Fruit fly (Drosophila melanogaster) whole organism, embryonic: ENCODE data around the gene CG5326.

Experiments
- Asciz ChIP-seq: fragments of 200-800 bp; sonication (Bioruptor generic); optimal IDR thresholded peaks from 2 replicates; lab custom pipeline; 2017; ENCODE audit warnings: missing biosample characterization, mild to moderate bottlenecking, missing genetic modification characterization, missing genetic modification reagents
- CG10366 ChIP-seq: fragments of 200-800 bp; sonication (Bioruptor generic); IDR thresholded peaks from 2 replicates; pipeline ENCODE4 v1.3.6; 2022; ENCODE audit warnings: missing biosample characterization, missing genetic modification characterization
- CG10565 ChIP-seq: fragments of 200-800 bp; sonication (Bioruptor generic); optimal IDR thresholded peaks from 3 replicates; lab custom pipeline; 2016; ENCODE audit warnings: missing biosample characterization, mild to moderate bottlenecking, missing genetic modification characterization
- CG11456 ChIP-seq: fragments of 200-800 bp; sonication (Bioruptor generic); IDR thresholded peaks from 3 replicates; pipeline ENCODE4 v1.3.6; 2022; ENCODE audit warnings: missing biosample characterization, missing genetic modification characterization
- CG11504 ChIP-seq: fragments of 200-800 bp; sonication (Bioruptor generic); optimal IDR thresholded peaks from 3 replicates; lab custom pipeline; 2019; ENCODE audit warnings: missing biosample characterization, mild to moderate bottlenecking, missing genetic modification characterization, moderate library complexity
- CG13296 ChIP-seq: fragments of 200-800 bp; sonication (Bioruptor generic); optimal IDR thresholded peaks from 3 replicates; lab custom pipeline; 2018; ENCODE audit warnings: missing biosample characterization, mild to moderate bottlenecking, missing genetic modification characterization
- CG13424 ChIP-seq: fragments of 200-800 bp; sonication (Bioruptor generic); optimal IDR thresholded peaks from 2 replicates; lab custom pipeline; 2019; ENCODE audit warnings: missing biosample characterization, mild to moderate bottlenecking, missing genetic modification characterization, moderate library complexity
- CG14014 ChIP-seq: fragments of 200-800 bp; sonication (Bioruptor generic); IDR thresholded peaks from 2 replicates; pipeline ENCODE4 v1.3.6; 2022; ENCODE audit warnings: missing biosample characterization, missing genetic modification characterization
- CG18619 ChIP-seq: fragments of 200-800 bp; sonication (Bioruptor generic); optimal IDR thresholded peaks from 3 replicates; lab custom pipeline; 2017; ENCODE audit warnings: missing biosample characterization, mild to moderate bottlenecking, missing genetic modification characterization
- CG2712 ChIP-seq: fragments of 200-800 bp; optimal IDR thresholded peaks from 3 replicates; lab custom pipeline; 2019; ENCODE audit warnings: missing biosample characterization, mild to moderate bottlenecking, missing genetic modification characterization, moderate library complexity
- CG33213 ChIP-seq: fragments of 200-800 bp; sonication (Bioruptor generic); optimal IDR thresholded peaks from 3 replicates; lab custom pipeline; 2016; ENCODE audit warnings: missing biosample characterization, missing genetic modification characterization
- CG3847 ChIP-seq: fragments of 200-800 bp; sonication (Bioruptor generic); IDR thresholded peaks from 2 replicates; pipeline ENCODE4 v1.3.6; 2022; ENCODE audit warnings: missing biosample characterization, missing genetic modification characterization
- CG3995 ChIP-seq: fragments of 200-800 bp; sonication (Bioruptor generic); optimal IDR thresholded peaks from 3 replicates; lab custom pipeline; 2016; ENCODE audit warnings: missing biosample characterization, missing genetic modification characterization
- CG4854 ChIP-seq: fragments of 200-800 bp; sonication (Bioruptor generic); optimal IDR thresholded peaks from 2 replicates; lab custom pipeline; 2016; ENCODE audit warnings: missing biosample characterization, missing genetic modification characterization, inconsistent platforms
- CG5953 ChIP-seq: fragments of 200-800 bp; sonication (Bioruptor generic); IDR thresholded peaks from 2 replicates; pipeline ENCODE4 v1.3.6; 2022; ENCODE audit warnings: missing biosample characterization, missing genetic modification characterization
- CG6689 ChIP-seq: fragments of 200-800 bp; sonication (Bioruptor generic); IDR thresholded peaks from 2 replicates; pipeline ENCODE4 v1.3.6; 2022; ENCODE audit warnings: missing biosample characterization, missing genetic modification characterization
- CG6765 ChIP-seq: fragments of 200-800 bp; sonication (Bioruptor generic); optimal IDR thresholded peaks from 3 replicates; lab custom pipeline; 2017; ENCODE audit warnings: missing biosample characterization, mild to moderate bottlenecking, missing genetic modification characterization
- CG7372 ChIP-seq: fragments of 200-800 bp; sonication (Bioruptor generic); IDR thresholded peaks from 2 replicates; pipeline ENCODE4 v1.3.6; 2022; ENCODE audit warnings: missing biosample characterization, missing genetic modification characterization
- CG7786 ChIP-seq: fragments of 200-800 bp; sonication (Bioruptor generic); optimal IDR thresholded peaks from 2 replicates; lab custom pipeline; 2016; ENCODE audit warnings: missing biosample characterization, missing genetic modification characterization
- CG7839 ChIP-seq: fragments of 200-800 bp; sonication (Bioruptor generic); optimal IDR thresholded peaks from 3 replicates; lab custom pipeline; 2018; ENCODE audit warnings: missing biosample characterization, mild to moderate bottlenecking, missing genetic modification characterization, moderate library complexity
- CG9437 ChIP-seq: fragments of 200-800 bp; sonication (Bioruptor generic); optimal IDR thresholded peaks from 2 replicates; lab custom pipeline; 2018; ENCODE audit warnings: missing biosample characterization, mild to moderate bottlenecking, missing genetic modification characterization
- CG9932 ChIP-seq: fragments of 200-800 bp; sonication (Bioruptor generic); IDR thresholded peaks from 2 replicates; pipeline ENCODE4 v1.3.6; 2022; ENCODE audit warnings: missing biosample characterization, missing genetic modification characterization
- D ChIP-seq, 2 experiments: fragments of 200-800 bp in 1 of 2; fragments of >200 bp in 1 of 2; sonication (Bioruptor generic) in 1 of 2; optimal IDR thresholded peaks; 2 replicates in 1 of 2; 3 replicates in 1 of 2; lab custom pipeline; 2017; ENCODE audit warnings: mild to moderate bottlenecking in 1 of 2, missing biosample characterization in 1 of 2, missing genetic modification characterization in 1 of 2, missing genetic modification reagents in 1 of 2
- Doc2 ChIP-seq: fragments of 200-800 bp; sonication (Bioruptor generic); IDR thresholded peaks from 2 replicates; pipeline ENCODE4 v1.3.6; 2022; ENCODE audit warnings: missing biosample characterization, missing genetic modification characterization
- Dp ChIP-seq: fragments of 200-800 bp; sonication (Bioruptor generic); optimal IDR thresholded peaks from 2 replicates; lab custom pipeline; 2018; ENCODE audit warnings: missing biosample characterization, mild to moderate bottlenecking, missing genetic modification characterization, moderate library complexity
- Eip74EF ChIP-seq, 2 experiments: fragments of 200-800 bp in 1 of 2; fragments of >200 bp in 1 of 2; sonication (Bioruptor generic) in 1 of 2; optimal IDR thresholded peaks; 2 replicates each; lab custom pipeline; 2017 to 2019; ENCODE audit warnings: missing biosample characterization in 2 of 2, missing genetic modification characterization in 2 of 2, mild to moderate bottlenecking in 1 of 2, moderate library complexity in 1 of 2
- Elba2 ChIP-seq: fragments of 200-800 bp; sonication (Bioruptor generic); optimal IDR thresholded peaks from 3 replicates; lab custom pipeline; 2016; ENCODE audit warnings: missing biosample characterization, missing genetic modification characterization
- Ets65A ChIP-seq: fragments of 200-800 bp; sonication (Bioruptor generic); peaks from one replicate; lab custom pipeline; 2016; ENCODE audit warnings: missing biosample characterization, missing genetic modification characterization
- Gsc ChIP-seq: fragments of 200-800 bp; sonication (Bioruptor generic); IDR thresholded peaks from 2 replicates; pipeline ENCODE4 v1.3.6; 2022; ENCODE audit warnings: missing biosample characterization, missing genetic modification characterization
- Hey ChIP-seq: fragments of 200-800 bp; sonication (Bioruptor generic); optimal IDR thresholded peaks from 3 replicates; lab custom pipeline; 2018; ENCODE audit warnings: missing biosample characterization, mild to moderate bottlenecking, missing genetic modification characterization
- Myb ChIP-seq: fragments of 200-800 bp; sonication (Bioruptor generic); optimal IDR thresholded peaks from 2 replicates; lab custom pipeline; 2016; ENCODE audit warnings: missing biosample characterization, missing genetic modification characterization
- Oaz ChIP-seq: fragments of 200-800 bp; sonication (Bioruptor generic); IDR thresholded peaks from 2 replicates; pipeline ENCODE4 v1.3.6; 2022; ENCODE audit warnings: missing biosample characterization, missing genetic modification characterization
- Oli ChIP-seq: fragments of 200-800 bp; sonication (Bioruptor generic); optimal IDR thresholded peaks from 2 replicates; lab custom pipeline; 2018; ENCODE audit warnings: missing biosample characterization, mild to moderate bottlenecking, missing genetic modification characterization, moderate library complexity
- Sin3A ChIP-seq: fragments of >200 bp; optimal IDR thresholded peaks from 2 replicates; lab custom pipeline; 2018
- Sry-δ ChIP-seq: fragments of 200-800 bp; sonication (Bioruptor generic); optimal IDR thresholded peaks from 2 replicates; lab custom pipeline; 2016; ENCODE audit warnings: missing biosample characterization, missing genetic modification characterization
- Xbp1 ChIP-seq: fragments of 200-800 bp; sonication (Bioruptor generic); optimal IDR thresholded peaks from 3 replicates; lab custom pipeline; 2016; ENCODE audit warnings: missing biosample characterization, mild to moderate bottlenecking, missing genetic modification characterization
- crc ChIP-seq: fragments of 200-800 bp; sonication (Bioruptor generic); optimal IDR thresholded peaks from 2 replicates; lab custom pipeline; 2016; ENCODE audit warnings: missing biosample characterization, missing genetic modification characterization
- crol ChIP-seq: fragments of 200-800 bp; sonication (Bioruptor generic); IDR thresholded peaks from 2 replicates; pipeline ENCODE4 v1.3.6; 2022; ENCODE audit warnings: missing biosample characterization, missing genetic modification characterization
- da ChIP-seq: fragments of 200-800 bp; sonication (Bioruptor generic); optimal IDR thresholded peaks from 2 replicates; lab custom pipeline; 2016; ENCODE audit warnings: missing biosample characterization, missing genetic modification characterization
- dmrt11E ChIP-seq: fragments of 200-800 bp; sonication (Bioruptor generic); optimal IDR thresholded peaks from 3 replicates; lab custom pipeline; 2018; ENCODE audit warnings: missing biosample characterization, mild to moderate bottlenecking, missing genetic modification characterization, moderate library complexity
- fd64A ChIP-seq: fragments of 200-800 bp; sonication (Bioruptor generic); optimal IDR thresholded peaks from 3 replicates; lab custom pipeline; 2018; ENCODE audit warnings: missing biosample characterization, mild to moderate bottlenecking, missing genetic modification characterization
- ftz-f1 ChIP-seq: fragments of 200-800 bp; sonication (Bioruptor generic); optimal IDR thresholded peaks from 2 replicates; lab custom pipeline; 2016; ENCODE audit warnings: missing biosample characterization, missing genetic modification characterization
- gt ChIP-seq: fragments of 200-800 bp; sonication (Bioruptor generic); IDR thresholded peaks from 2 replicates; pipeline ENCODE4 v1.3.6; 2022; ENCODE audit warnings: missing biosample characterization, missing genetic modification characterization
- jumu ChIP-seq: fragments of 200-800 bp; sonication (Bioruptor generic); optimal IDR thresholded peaks from 3 replicates; lab custom pipeline; 2016; ENCODE audit warnings: missing biosample characterization, missing genetic modification characterization
- kah ChIP-seq: fragments of 200-800 bp; sonication (Bioruptor generic); optimal IDR thresholded peaks from 2 replicates; lab custom pipeline; 2018; ENCODE audit warnings: missing biosample characterization, mild to moderate bottlenecking, missing genetic modification characterization
- lab ChIP-seq: fragments of 200-800 bp; sonication (Bioruptor generic); optimal IDR thresholded peaks from 3 replicates; lab custom pipeline; 2017; ENCODE audit warnings: missing biosample characterization, missing genetic modification characterization, mild to moderate bottlenecking, moderate library complexity, missing genetic modification reagents
- otp ChIP-seq: fragments of 200-800 bp; sonication (Bioruptor generic); IDR thresholded peaks from 3 replicates; pipeline ENCODE4, ENCODE4 v1.3.6; 2022; ENCODE audit warnings: missing biosample characterization, missing genetic modification characterization
- repo ChIP-seq: fragments of 200-800 bp; sonication (Bioruptor generic); optimal IDR thresholded peaks from 2 replicates; lab custom pipeline; 2016; ENCODE audit warnings: missing biosample characterization, missing genetic modification characterization
- trh ChIP-seq: fragments of 200-800 bp; sonication (Bioruptor generic); optimal IDR thresholded peaks from 2 replicates; lab custom pipeline; 2016; ENCODE audit warnings: missing biosample characterization, missing genetic modification characterization
- unpg ChIP-seq: fragments of 200-800 bp; sonication (Bioruptor generic); optimal IDR thresholded peaks from 3 replicates; lab custom pipeline; 2018; ENCODE audit warnings: missing biosample characterization, mild to moderate bottlenecking, missing genetic modification characterization, moderate library complexity
- zfh1 ChIP-seq: fragments of 200-800 bp; sonication (Bioruptor generic); IDR thresholded peaks from 3 replicates; pipeline ENCODE4 v1.3.6; 2022; ENCODE audit warnings: missing biosample characterization, missing genetic modification characterization

CG5326 gene

dm6 chr3R:22491088-22491879, 48.4 kb downstream of the CG5326 start, which contains the start of the genes CCT1 and tHMG1 (continued):
- TF ChIP-seq crc (GFP tag; lab: Kevin White, UChicago) = no peak
- no peak for TF ChIP-seq CG14014 (GFP tag; lab: Robert Waterston, UW)
- no peak for TF ChIP-seq Elba2
- TF ChIP-seq CG7839 (tag; lab: Kevin White, UChicago) = no peak
- no peak for TF ChIP-seq CG3847
- TF ChIP-seq dmrt11E = no peak
- TF ChIP-seq ftz-f1 = no peak
- TF ChIP-seq CG13424 = peak; percentile 13
- peak; percentile 20 for TF ChIP-seq CG13296
- peak; percentile 3 for TF ChIP-seq CG9437 (GFP tag; lab: Kevin White, UChicago)
- no peak for TF ChIP-seq lab (GFP tag; lab: Kevin White, UChicago)
- TF ChIP-seq Myb (GFP tag; lab: Kevin White, UChicago) = peak; percentile 92
- TF ChIP-seq Asciz (GFP tag; lab: Kevin White, UChicago) = no peak
- TF ChIP-seq CG18619 (GFP tag; lab: Kevin White, UChicago) = no peak
- TF ChIP-seq CG4854 (GFP tag; lab: Kevin White, UChicago) = no peak
- TF ChIP-seq CG6689 (GFP tag; lab: Robert Waterston, UW) = no peak
- TF ChIP-seq CG6765 = no peak
- TF ChIP-seq trh (GFP tag; lab: Kevin White, UChicago) = no peak
- no peak for TF ChIP-seq CG5953 (GFP tag; lab: Robert Waterston, UW)
- TF ChIP-seq CG3995 = no peak
- no peak for TF ChIP-seq Ets65A (GFP tag; lab: Kevin White, UChicago)
- no peak for TF ChIP-seq jumu (GFP tag; lab: Kevin White, UChicago)
- TF ChIP-seq fd64A = no peak
- TF ChIP-seq repo (GFP tag; lab: Kevin White, UChicago) = no peak
- no peak for TF ChIP-seq crol
- TF ChIP-seq D (optimal IDR thresholded peaks at IDR 0.05; lab: Kevin White, UChicago) = no peak
- no peak for TF ChIP-seq D (GFP tag; optimal IDR thresholded peaks at IDR 0.05; lab: Kevin White, UChicago)
- TF ChIP-seq unpg = no peak
- TF ChIP-seq Oli (tag; lab: Kevin White, UChicago) = no peak
- TF ChIP-seq Eip74EF (GFP tag; optimal IDR thresholded peaks at IDR 0.05; lab: Kevin White, UChicago) = no peak
- no peak for TF ChIP-seq gt (GFP tag; lab: Robert Waterston, UW)
- TF ChIP-seq Sin3A (lab: Kevin White, UChicago) = peak; percentile 51
- TF ChIP-seq da (GFP tag; lab: Kevin White, UChicago) = no peak
- TF ChIP-seq CG2712 (tag; lab: Kevin White, UChicago) = peak; percentile 57
- TF ChIP-seq Xbp1 (GFP tag; lab: Kevin White, UChicago) = peak; percentile 2
- no peak for TF ChIP-seq CG11504
- TF ChIP-seq Hey (tag; lab: Kevin White, UChicago) = no peak
- TF ChIP-seq CG10366 (GFP tag; lab: Robert Waterston, UW) = no peak
- TF ChIP-seq Oaz = no peak
- no peak for TF ChIP-seq CG7372
- TF ChIP-seq Doc2 (GFP tag; lab: Robert Waterston, UW) = no peak
- TF ChIP-seq Sry-δ (GFP tag; lab: Kevin White, UChicago) = peak; percentile 87
- no peak for TF ChIP-seq kah (GFP tag; lab: Kevin White, UChicago)
- peak; percentile 73 for TF ChIP-seq Dp (GFP tag; lab: Kevin White, UChicago)
- no peak for TF ChIP-seq CG10565 (GFP tag; lab: Kevin White, UChicago)
- TF ChIP-seq zfh1 (GFP tag; lab: Robert Waterston, UW) = peak; percentile 32; the same call in 1 of the 3 replicates
- no peak for TF ChIP-seq CG9932 (GFP tag; lab: Robert Waterston, UW)
- no peak for TF ChIP-seq CG33213 (GFP tag; lab: Kevin White, UChicago)
- TF ChIP-seq Gsc (GFP tag; lab: Robert Waterston, UW) = no peak
- TF ChIP-seq otp (GFP tag; lab: Robert Waterston, UW) = no peak
- no peak for TF ChIP-seq CG7786 (GFP tag; lab: Kevin White, UChicago)
- TF ChIP-seq CG11456 (GFP tag; lab: Robert Waterston, UW) = no peak
